Worm (Caenorhabditis elegans) whole organism, L4 larva: Measurements from ENCODE around the gene mak-1.

Experiments
- D1046.2 ChIP-seq: fragments of 200-800 bp; sonication (Bioruptor generic); IDR thresholded peaks from 2 replicates; pipeline ENCODE4 v1.3.6; 2022; ENCODE audit warnings: missing genetic modification characterization, missing compliant biosample characterization
- F44E2.7 ChIP-seq: fragments of 200-800 bp; sonication (Bioruptor generic); IDR thresholded peaks from 2 replicates; pipeline ENCODE4 v2.1.2; 2022; ENCODE audit warnings: missing genetic modification characterization, missing compliant biosample characterization
- F49E8.2 ChIP-seq: sonication (generic microtip); optimal IDR thresholded peaks from 2 replicates; lab custom pipeline; 2016; ENCODE audit warnings: missing compliant biosample characterization, mild to moderate bottlenecking, missing genetic modification characterization, borderline replicate concordance
- Y105C5A.15 ChIP-seq: fragments of 200-800 bp; sonication (Bioruptor generic); IDR thresholded peaks from 2 replicates; pipeline ENCODE4 v1.3.6; 2022; ENCODE audit warnings: missing genetic modification characterization, missing compliant biosample characterization
- Y5F2A.4 ChIP-seq: fragments of 200-800 bp; sonication (Bioruptor generic); optimal IDR thresholded peaks from 2 replicates; lab custom pipeline; 2018; ENCODE audit warnings: mild to moderate bottlenecking, missing genetic modification characterization, missing compliant biosample characterization
- ZK337.2 ChIP-seq: fragments of 200-800 bp; sonication (Bioruptor generic); IDR thresholded peaks from 2 replicates; pipeline ENCODE4 v1.3.6; 2022; ENCODE audit warnings: missing genetic modification reagents, missing genetic modification characterization, missing compliant biosample characterization
- aha-1 ChIP-seq: fragments of 150-350 bp; peaks from one replicate; lab custom pipeline; 2014; ENCODE audit warnings: missing biosample characterization, missing genetic modification characterization
- aly-2 ChIP-seq: sonication (generic microtip); optimal IDR thresholded peaks from 2 replicates; lab custom pipeline; 2018; ENCODE audit warnings: missing biosample characterization, missing genetic modification characterization
- arid-1 ChIP-seq: fragments of 200-800 bp; sonication (Bioruptor generic); conservative IDR thresholded peaks from 2 replicates; pipeline ENCODE4 v1.3.6; 2022; ENCODE audit warnings: missing genetic modification reagents, missing genetic modification characterization, missing compliant biosample characterization
- ceh-62 ChIP-seq: sonication (generic microtip); optimal IDR thresholded peaks from 2 replicates; lab custom pipeline; 2017; ENCODE audit warnings: missing biosample characterization, missing genetic modification characterization
- ceh-82 ChIP-seq: sonication (generic microtip); optimal IDR thresholded peaks from 2 replicates; lab custom pipeline; 2017; ENCODE audit warnings: missing biosample characterization, missing genetic modification characterization
- ctbp-1 ChIP-seq: fragments of 200-800 bp; sonication (Bioruptor generic); IDR thresholded peaks from 2 replicates; pipeline ENCODE4 v1.3.6; 2022; ENCODE audit warnings: missing genetic modification reagents, missing genetic modification characterization, missing compliant biosample characterization
- daf-12 ChIP-seq: fragments of 150-350 bp; optimal IDR thresholded peaks from 2 replicates; lab custom pipeline; 2014; ENCODE audit warnings: missing biosample characterization, missing genetic modification reagents, missing genetic modification characterization
- daf-8 ChIP-seq: fragments of 200-800 bp; sonication (Bioruptor generic); IDR thresholded peaks from 2 replicates; pipeline ENCODE4 v1.3.6; 2022; ENCODE audit warnings: missing genetic modification characterization, missing compliant biosample characterization
- dmd-8 ChIP-seq: fragments of 200-800 bp; sonication (Bioruptor generic); IDR thresholded peaks from 2 replicates; pipeline ENCODE4 v1.3.6; 2022; ENCODE audit warnings: missing genetic modification characterization, missing compliant biosample characterization
- dpl-1 ChIP-seq: fragments of 150-350 bp; optimal IDR thresholded peaks from 2 replicates; lab custom pipeline; 2014; ENCODE audit warnings: missing biosample characterization, missing genetic modification reagents, missing genetic modification characterization
- duxl-1 ChIP-seq: sonication (generic microtip); optimal IDR thresholded peaks from 2 replicates; lab custom pipeline; 2016; ENCODE audit warnings: mild to moderate bottlenecking, missing genetic modification characterization, moderate library complexity, missing compliant biosample characterization; ENCODE audit not compliant: poor library complexity
- dve-1 ChIP-seq: sonication (generic microtip); optimal IDR thresholded peaks from 2 replicates; lab custom pipeline; 2017; ENCODE audit warnings: antibody characterized with exemption, mild to moderate bottlenecking, missing genetic modification characterization, missing compliant biosample characterization; ENCODE audit not compliant: insufficient read depth
- egl-43 ChIP-seq: fragments of 200-800 bp; sonication (Bioruptor generic); IDR thresholded peaks from 2 replicates; pipeline ENCODE4 v1.3.6; 2022; ENCODE audit warnings: missing genetic modification reagents, missing genetic modification characterization, missing compliant biosample characterization
- fkh-10 ChIP-seq: fragments of 150-350 bp; optimal IDR thresholded peaks from 2 replicates; lab custom pipeline; 2014; ENCODE audit warnings: missing biosample characterization, missing genetic modification reagents, missing genetic modification characterization
- fos-1 ChIP-seq: fragments of 150-350 bp; optimal IDR thresholded peaks from 2 replicates; lab custom pipeline; 2014; ENCODE audit warnings: missing biosample characterization, missing genetic modification characterization
- hif-1 ChIP-seq, 2 experiments: sonication (generic microtip); optimal IDR thresholded peaks; 2 replicates each; lab custom pipeline; 2016 to 2017; ENCODE audit warnings: missing compliant biosample characterization in 2 of 2, missing genetic modification characterization in 2 of 2, missing genetic modification reagents in 2 of 2, missing genotype in 2 of 2, mild to moderate bottlenecking in 1 of 2
- hmg-1.1 ChIP-seq: fragments of 200-800 bp; sonication (Bioruptor generic); IDR thresholded peaks from 2 replicates; pipeline ENCODE4 v1.3.6; 2022; ENCODE audit warnings: missing genetic modification reagents, missing genetic modification characterization, missing compliant biosample characterization
- jun-1 ChIP-seq: fragments of 150-350 bp; optimal IDR thresholded peaks from 2 replicates; lab custom pipeline; 2014; ENCODE audit warnings: missing biosample characterization, missing genetic modification reagents, missing genetic modification characterization
- lim-7 ChIP-seq: fragments of 200-800 bp; sonication (Bioruptor generic); IDR thresholded peaks from 2 replicates; pipeline ENCODE4 v1.3.6; 2022; ENCODE audit warnings: missing genetic modification characterization, missing compliant biosample characterization
- lin-1 ChIP-seq: fragments of 200-800 bp; sonication (Bioruptor generic); IDR thresholded peaks from 2 replicates; pipeline ENCODE4 v1.3.6; 2022; ENCODE audit warnings: missing genetic modification reagents, missing genetic modification characterization, missing compliant biosample characterization
- lin-29 ChIP-seq: fragments of 200-800 bp; sonication (Bioruptor generic); IDR thresholded peaks from 2 replicates; pipeline ENCODE4 v1.3.6; 2022; ENCODE audit warnings: missing genetic modification reagents, missing genetic modification characterization, missing compliant biosample characterization
- lsy-2 ChIP-seq, 2 experiments: fragments of 150-350 bp in 1 of 2; sonication (generic microtip) in 1 of 2; optimal IDR thresholded peaks; 2 replicates each; lab custom pipeline; 2014 to 2017; ENCODE audit warnings: missing biosample characterization in 2 of 2, missing genetic modification characterization in 2 of 2
- madf-5 ChIP-seq, 2 experiments: fragments of 200-800 bp; sonication (Bioruptor generic); IDR thresholded peaks; 2 replicates each; pipeline ENCODE4 v1.3.6; 2022; ENCODE audit warnings: missing compliant biosample characterization in 2 of 2, missing genetic modification characterization in 2 of 2
- madf-9 ChIP-seq: fragments of 200-800 bp; sonication (Bioruptor generic); conservative IDR thresholded peaks from 2 replicates; pipeline ENCODE4 v1.3.6; 2022; ENCODE audit warnings: missing genetic modification reagents, missing genetic modification characterization, missing compliant biosample characterization
- mdl-1 ChIP-seq, 2 experiments: fragments of 150-350 bp in 1 of 2; sonication (generic microtip) in 1 of 2; optimal IDR thresholded peaks; 2 replicates each; lab custom pipeline; 2014 to 2017; ENCODE audit warnings: missing biosample characterization in 2 of 2, missing genetic modification characterization in 2 of 2
- mdt-29 ChIP-seq: fragments of 200-800 bp; sonication (Bioruptor generic); IDR thresholded peaks from 2 replicates; pipeline ENCODE4 v1.3.6; 2022; ENCODE audit warnings: missing genetic modification reagents, missing genetic modification characterization, missing compliant biosample characterization
- mep-1 ChIP-seq: fragments of 150-350 bp; sonication (generic microtip); optimal IDR thresholded peaks from 3 replicates; lab custom pipeline; 2014; ENCODE audit warnings: missing biosample characterization, missing genetic modification characterization
- mes-2 ChIP-seq: sonication (generic microtip); optimal IDR thresholded peaks from 2 replicates; lab custom pipeline; 2016; ENCODE audit warnings: missing genotype, mild to moderate bottlenecking, missing genetic modification characterization, missing compliant biosample characterization; ENCODE audit not compliant: poor library complexity, severe bottlenecking
- nhr-28 ChIP-seq: fragments of 150-350 bp; optimal IDR thresholded peaks from 2 replicates; lab custom pipeline; 2014; ENCODE audit warnings: missing biosample characterization, missing genetic modification characterization
- nhr-41 ChIP-seq: fragments of 200-800 bp; sonication (Bioruptor generic); IDR thresholded peaks from 2 replicates; pipeline ENCODE4 v1.3.6; 2022; ENCODE audit warnings: missing genetic modification reagents, missing genetic modification characterization, missing compliant biosample characterization
- nhr-6 ChIP-seq: fragments of 150-350 bp; optimal IDR thresholded peaks from 2 replicates; lab custom pipeline; 2014; ENCODE audit warnings: missing biosample characterization, missing genetic modification characterization
- nhr-76 ChIP-seq: fragments of 150-350 bp; optimal IDR thresholded peaks from 2 replicates; lab custom pipeline; 2014; ENCODE audit warnings: missing biosample characterization, missing genetic modification characterization
- nhr-77 ChIP-seq: fragments of 150-350 bp; optimal IDR thresholded peaks from 2 replicates; lab custom pipeline; 2014; ENCODE audit warnings: missing biosample characterization, missing genetic modification characterization
- rbr-2 ChIP-seq: sonication (generic microtip); optimal IDR thresholded peaks from 2 replicates; lab custom pipeline; 2016; ENCODE audit warnings: missing genotype, missing genetic modification characterization, missing compliant biosample characterization
- sdz-12 ChIP-seq: fragments of 200-800 bp; sonication (Bioruptor generic); optimal IDR thresholded peaks from 2 replicates; lab custom pipeline; 2018; ENCODE audit warnings: mild to moderate bottlenecking, missing genetic modification characterization, missing compliant biosample characterization
- set-16 ChIP-seq: fragments of 200-800 bp; sonication (Bioruptor generic); IDR thresholded peaks from 2 replicates; pipeline ENCODE4 v1.3.6; 2022; ENCODE audit warnings: missing genetic modification reagents, missing genetic modification characterization, missing compliant biosample characterization
- skn-1 ChIP-seq: fragments of 150-350 bp; optimal IDR thresholded peaks from 2 replicates; lab custom pipeline; 2014; ENCODE audit warnings: missing biosample characterization, missing genetic modification characterization
- snpc-1.2 ChIP-seq: fragments of 200-800 bp; sonication (Bioruptor generic); IDR thresholded peaks from 2 replicates; pipeline ENCODE4 v1.3.6; 2022; ENCODE audit warnings: missing genetic modification reagents, missing genetic modification characterization, missing compliant biosample characterization
- spr-1 ChIP-seq: sonication (generic microtip); optimal IDR thresholded peaks from 2 replicates; lab custom pipeline; 2016; ENCODE audit warnings: mild to moderate bottlenecking, missing genetic modification characterization, missing compliant biosample characterization
- tag-97 ChIP-seq: fragments of 200-800 bp; sonication (Bioruptor generic); IDR thresholded peaks from 2 replicates; pipeline ENCODE4 v1.3.6; 2022; ENCODE audit warnings: missing genetic modification characterization, missing compliant biosample characterization
- unc-39 ChIP-seq: sonication (generic microtip); optimal IDR thresholded peaks from 2 replicates; lab custom pipeline; 2017; ENCODE audit warnings: missing biosample characterization, missing genetic modification characterization
- vab-7 ChIP-seq: fragments of 200-800 bp; sonication (Bioruptor generic); IDR thresholded peaks from 2 replicates; pipeline ENCODE4 v1.3.6; 2022; ENCODE audit warnings: missing genetic modification reagents, missing genetic modification characterization, missing compliant biosample characterization
- zag-1 ChIP-seq: fragments of 150-350 bp; optimal IDR thresholded peaks from 2 replicates; lab custom pipeline; 2014; ENCODE audit warnings: missing biosample characterization, missing genetic modification characterization
- zfp-2 ChIP-seq: sonication (generic microtip); optimal IDR thresholded peaks from 2 replicates; lab custom pipeline; 2016; ENCODE audit warnings: mild to moderate bottlenecking, missing genetic modification characterization, missing compliant biosample characterization
- zip-2 ChIP-seq: fragments of 150-350 bp; optimal IDR thresholded peaks from 2 replicates; lab custom pipeline; 2014; ENCODE audit warnings: missing biosample characterization, missing genetic modification characterization

Gene mak-1

ce11 chrII:8743379-8744173, at the start of gene mak-1:
mak-1 (plus strand) TSS chrII:8744071.
- TF ChIP-seq nhr-41 (GFP tag; lab: Robert Waterston, UW) (no peak), snpc-1.2 (GFP tag; lab: Robert Waterston, UW) (no peak), hmg-1.1 (GFP tag; lab: Robert Waterston, UW) (0 out of 2 replicates have a peak, but pooled peaks have one; percentile 15), jun-1 (no peak), D1046.2 (GFP tag; lab: Robert Waterston, UW) (no peak), ceh-82 (no peak), fkh-10 (GFP tag; lab: Kevin White, UChicago) (no peak), mep-1 (no peak), dmd-8 (GFP tag; lab: Robert Waterston, UW) (no peak), aha-1 (peak; percentile 96), nhr-76 (tag; lab: Kevin White, UChicago) (no peak), F44E2.7 (GFP tag; lab: Robert Waterston, UW) (no peak), rbr-2 (no peak), aly-2 (tag; lab: Kevin White, UChicago) (no peak), skn-1 (tag; lab: Kevin White, UChicago) (no peak), duxl-1 (tag; lab: Kevin White, UChicago) (no peak), madf-9 (peak; percentile 36; the same call in 1 of the 2 replicates), nhr-28 (tag; lab: Kevin White, UChicago) (peak; percentile 96), daf-12 (no peak), daf-8 (no peak), mdl-1 (tag; optimal IDR thresholded peaks at IDR 0.05; lab: Kevin White, UChicago) (peak; percentile 27 to 88), unc-39 (tag; lab: Kevin White, UChicago) (no peak), ceh-62 (no peak), sdz-12 (GFP tag; lab: Kevin White, UChicago) (no peak), zfp-2 (tag; lab: Kevin White, UChicago) (no peak), ctbp-1 (no peak), madf-5 (GFP tag; IDR thresholded peaks at IDR 0.05; lab: Robert Waterston, UW) (no peak), nhr-6 (tag; lab: Kevin White, UChicago) (peak; percentile 39), hif-1 (tag; optimal IDR thresholded peaks at IDR 0.05; lab: Kevin White, UChicago) (peak in 1 of 2 experiments; percentile 45), nhr-77 (no peak), lin-1 (no peak), Y5F2A.4 (no peak), tag-97 (GFP tag; lab: Robert Waterston, UW) (no peak), vab-7 (GFP tag; lab: Robert Waterston, UW) (0 out of 2 replicates have a peak, but pooled peaks have one; percentile 4), lsy-2 (tag; optimal IDR thresholded peaks at IDR 0.05; lab: Kevin White, UChicago) (peak in 1 of 2 experiments; percentile 33), mdt-29 (GFP tag; lab: Robert Waterston, UW) (no peak), F49E8.2 (no peak), zip-2 (tag; lab: Kevin White, UChicago) (no peak), dpl-1 (no peak), Y105C5A.15 (GFP tag; lab: Robert Waterston, UW) (no peak), egl-43 (no peak), lin-29 (GFP tag; lab: Robert Waterston, UW) (no peak), ZK337.2 (GFP tag; lab: Robert Waterston, UW) (no peak), set-16 (GFP tag; lab: Robert Waterston, UW) (no peak; the same call in 1 of the 2 replicates), fos-1 (tag; lab: Kevin White, UChicago) (no peak), arid-1 (GFP tag; lab: Robert Waterston, UW) (peak; percentile 39; the same call in 1 of the 2 replicates), spr-1 (tag; lab: Kevin White, UChicago) (no peak), mes-2 (peak; percentile 20), dve-1 (tag; lab: Kevin White, UChicago) (peak; percentile 73), zag-1 (tag; lab: Kevin White, UChicago) (no peak), lim-7 (GFP tag; lab: Robert Waterston, UW) (no peak)
